Fruit fly (Drosophila melanogaster) whole organism, embryonic: Measurements from ENCODE around the gene CG11437.
A peak's percentile ranks its signal among the peaks of the same experiment; 100 is the strongest.

Experiments
- ATbp ChIP-seq: fragments of 200-800 bp; sonication (Bioruptor generic); optimal IDR thresholded peaks from 2 replicates; lab custom pipeline; 2017; ENCODE audit warnings: missing biosample characterization, mild to moderate bottlenecking, missing genetic modification characterization, missing genetic modification reagents
- B-H2 ChIP-seq: fragments of 200-800 bp; sonication (Bioruptor generic); optimal IDR thresholded peaks from 2 replicates; lab custom pipeline; 2018; ENCODE audit warnings: missing biosample characterization, mild to moderate bottlenecking, missing genetic modification characterization
- CG12769 ChIP-seq: fragments of 200-800 bp; sonication (Bioruptor generic); optimal IDR thresholded peaks from 2 replicates; lab custom pipeline; 2019; ENCODE audit warnings: missing biosample characterization, mild to moderate bottlenecking, missing genetic modification characterization, moderate library complexity
- CG13287 ChIP-seq: fragments of 200-800 bp; sonication (Bioruptor generic); IDR thresholded peaks from 2 replicates; pipeline ENCODE4 v1.3.6; 2022; ENCODE audit warnings: missing biosample characterization, missing genetic modification characterization; ENCODE audit not compliant: partially characterized antibody
- CG14667 ChIP-seq: fragments of 200-800 bp; sonication (Bioruptor generic); IDR thresholded peaks from 2 replicates; pipeline ENCODE4 v1.3.6; 2022; ENCODE audit warnings: missing biosample characterization, missing genetic modification characterization
- CG14860 ChIP-seq: fragments of 200-800 bp; sonication (Bioruptor generic); IDR thresholded peaks from 3 replicates; pipeline ENCODE4 v1.3.6; 2022; ENCODE audit warnings: missing biosample characterization, missing genetic modification characterization; ENCODE audit not compliant: partially characterized antibody
- CG15514 ChIP-seq: fragments of 200-800 bp; sonication (Bioruptor generic); optimal IDR thresholded peaks from 3 replicates; lab custom pipeline; 2017; ENCODE audit warnings: missing biosample characterization, missing genetic modification characterization, mild to moderate bottlenecking, moderate library complexity, missing genetic modification reagents
- CG16815 ChIP-seq: fragments of 200-800 bp; sonication (Bioruptor generic); optimal IDR thresholded peaks from 3 replicates; lab custom pipeline; 2017; ENCODE audit warnings: missing biosample characterization, mild to moderate bottlenecking, missing genetic modification characterization
- CG17568 ChIP-seq: fragments of 200-800 bp; sonication (Bioruptor generic); optimal IDR thresholded peaks from 2 replicates; lab custom pipeline; 2018; ENCODE audit warnings: missing biosample characterization, mild to moderate bottlenecking, missing genetic modification characterization, moderate library complexity
- CG17612 ChIP-seq: fragments of 200-800 bp; sonication (Bioruptor generic); IDR thresholded peaks from 2 replicates; pipeline ENCODE4 v1.3.6; 2022; ENCODE audit warnings: missing biosample characterization, missing genetic modification characterization
- CG3065 ChIP-seq: fragments of 200-800 bp; sonication (Bioruptor generic); optimal IDR thresholded peaks from 2 replicates; lab custom pipeline; 2016; ENCODE audit warnings: missing biosample characterization, missing genetic modification characterization
- CG33213 ChIP-seq: fragments of 200-800 bp; sonication (Bioruptor generic); optimal IDR thresholded peaks from 3 replicates; lab custom pipeline; 2016; ENCODE audit warnings: missing biosample characterization, missing genetic modification characterization
- CG4328 ChIP-seq: fragments of 200-800 bp; sonication (Bioruptor generic); optimal IDR thresholded peaks from 3 replicates; lab custom pipeline; 2017; ENCODE audit warnings: missing biosample characterization, missing genetic modification reagents, missing genetic modification characterization
- CG5245 ChIP-seq: fragments of 200-800 bp; sonication (Bioruptor generic); optimal IDR thresholded peaks from 3 replicates; lab custom pipeline; 2016; ENCODE audit warnings: missing biosample characterization, missing genetic modification characterization
- CG6254 ChIP-seq: fragments of 200-800 bp; sonication (Bioruptor generic); optimal IDR thresholded peaks from 3 replicates; lab custom pipeline; 2017; ENCODE audit warnings: mild to moderate bottlenecking, missing biosample characterization, missing genetic modification reagents, missing genetic modification characterization
- CG8290 ChIP-seq, 3 experiments: fragments of 200-800 bp; sonication (Bioruptor generic); optimal IDR thresholded peaks; 2 replicates each; lab custom pipeline; 2016 to 2019; ENCODE audit warnings: missing biosample characterization in 3 of 3, missing genetic modification characterization in 3 of 3, mild to moderate bottlenecking in 2 of 3, moderate library complexity in 1 of 3
- CG8765 ChIP-seq: fragments of 200-800 bp; sonication (Bioruptor generic); IDR thresholded peaks from 2 replicates; pipeline ENCODE4 v1.3.6; 2022; ENCODE audit warnings: missing biosample characterization, missing genetic modification characterization
- CG8944 ChIP-seq: fragments of 200-800 bp; sonication (Bioruptor generic); optimal IDR thresholded peaks from 3 replicates; lab custom pipeline; 2016; ENCODE audit warnings: missing biosample characterization, missing genetic modification characterization
- CG9215 ChIP-seq: fragments of 200-800 bp; sonication (Bioruptor generic); IDR thresholded peaks from 2 replicates; pipeline ENCODE4 v1.3.6; 2022; ENCODE audit warnings: missing biosample characterization, missing genetic modification characterization
- CTCF ChIP-seq: fragments of 200-800 bp; sonication (Bioruptor generic); optimal IDR thresholded peaks from 2 replicates; lab custom pipeline; 2017; ENCODE audit warnings: missing biosample characterization, mild to moderate bottlenecking, missing genetic modification characterization, moderate library complexity
- D19B ChIP-seq: fragments of 200-800 bp; sonication (Bioruptor generic); optimal IDR thresholded peaks from 2 replicates; lab custom pipeline; 2017; ENCODE audit warnings: missing biosample characterization, mild to moderate bottlenecking, missing genetic modification characterization
- HHEX ChIP-seq: fragments of 200-800 bp; sonication (Bioruptor generic); optimal IDR thresholded peaks from 3 replicates; lab custom pipeline; 2017; ENCODE audit warnings: missing biosample characterization, mild to moderate bottlenecking, missing genetic modification characterization, missing genetic modification reagents
- Jarid2 ChIP-seq: fragments of 200-800 bp; sonication (Bioruptor generic); optimal IDR thresholded peaks from 3 replicates; lab custom pipeline; 2017; ENCODE audit warnings: mild to moderate bottlenecking, missing biosample characterization, missing genetic modification reagents, missing genetic modification characterization
- Med ChIP-seq: fragments of 200-800 bp; sonication (Bioruptor generic); peaks from one replicate; lab custom pipeline; 2016; ENCODE audit warnings: missing biosample characterization, missing genetic modification characterization, mild to moderate bottlenecking, inconsistent platforms, moderate library complexity
- Opbp ChIP-seq: fragments of 200-800 bp; sonication (Bioruptor generic); IDR thresholded peaks from 3 replicates; pipeline ENCODE4 v1.3.6; 2022; ENCODE audit warnings: missing biosample characterization, missing genetic modification characterization; ENCODE audit not compliant: partially characterized antibody
- Pdp1 ChIP-seq, 2 experiments: fragments of 200-800 bp; sonication (Bioruptor generic); optimal IDR thresholded peaks; 3 replicates each; lab custom pipeline; 2016; ENCODE audit warnings: missing biosample characterization in 2 of 2, missing genetic modification characterization in 2 of 2, mild to moderate bottlenecking in 1 of 2, moderate library complexity in 1 of 2
- Poxn ChIP-seq: fragments of 200-800 bp; sonication (Bioruptor generic); IDR thresholded peaks from 2 replicates; pipeline ENCODE4 v1.3.6; 2022; ENCODE audit warnings: missing biosample characterization, missing genetic modification characterization
- Ravus ChIP-seq: fragments of 200-800 bp; sonication (Bioruptor generic); IDR thresholded peaks from 2 replicates; pipeline ENCODE4 v1.3.6; 2022; ENCODE audit warnings: missing biosample characterization, missing genetic modification characterization
- Side ChIP-seq: fragments of 200-800 bp; sonication (Bioruptor generic); optimal IDR thresholded peaks from 2 replicates; lab custom pipeline; 2016; ENCODE audit warnings: missing biosample characterization, missing genetic modification characterization
- Sin3A ChIP-seq: fragments of >200 bp; optimal IDR thresholded peaks from 2 replicates; lab custom pipeline; 2018
- Xbp1 ChIP-seq: fragments of 200-800 bp; sonication (Bioruptor generic); optimal IDR thresholded peaks from 3 replicates; lab custom pipeline; 2016; ENCODE audit warnings: missing biosample characterization, mild to moderate bottlenecking, missing genetic modification characterization
- bsh ChIP-seq, 2 experiments: fragments of 200-800 bp; sonication (Bioruptor generic); optimal IDR thresholded peaks; 2 replicates each; lab custom pipeline; 2017 to 2018; ENCODE audit warnings: mild to moderate bottlenecking in 2 of 2, missing biosample characterization in 2 of 2, missing genetic modification characterization in 2 of 2, moderate library complexity in 1 of 2
- chinmo ChIP-seq: fragments of 200-800 bp; sonication (Bioruptor generic); IDR thresholded peaks from 4 replicates; pipeline ENCODE4 v1.3.6; 2022; ENCODE audit warnings: missing biosample characterization, missing genetic modification characterization; ENCODE audit not compliant: partially characterized antibody
- crc ChIP-seq: fragments of 200-800 bp; sonication (Bioruptor generic); optimal IDR thresholded peaks from 2 replicates; lab custom pipeline; 2016; ENCODE audit warnings: missing biosample characterization, missing genetic modification characterization
- dimm ChIP-seq: fragments of 200-800 bp; sonication (Bioruptor generic); IDR thresholded peaks from 2 replicates; pipeline ENCODE4 v1.3.6; 2022; ENCODE audit warnings: missing biosample characterization, missing genetic modification characterization
- gro ChIP-seq: fragments of 200-800 bp; sonication (Bioruptor generic); optimal IDR thresholded peaks from 2 replicates; lab custom pipeline; 2016; ENCODE audit warnings: missing biosample characterization, missing genetic modification characterization
- lab ChIP-seq: fragments of 200-800 bp; sonication (Bioruptor generic); optimal IDR thresholded peaks from 3 replicates; lab custom pipeline; 2017; ENCODE audit warnings: missing biosample characterization, missing genetic modification characterization, mild to moderate bottlenecking, moderate library complexity, missing genetic modification reagents
- lbe ChIP-seq: fragments of 200-800 bp; sonication (Bioruptor generic); optimal IDR thresholded peaks from 2 replicates; lab custom pipeline; 2016; ENCODE audit warnings: missing biosample characterization, mild to moderate bottlenecking, missing genetic modification characterization
- nom ChIP-seq: fragments of 200-800 bp; sonication (Bioruptor generic); optimal IDR thresholded peaks from 2 replicates; lab custom pipeline; 2017; ENCODE audit warnings: missing biosample characterization, missing genetic modification characterization, mild to moderate bottlenecking, moderate library complexity, missing genetic modification reagents
- otp ChIP-seq: fragments of 200-800 bp; sonication (Bioruptor generic); IDR thresholded peaks from 3 replicates; pipeline ENCODE4, ENCODE4 v1.3.6; 2022; ENCODE audit warnings: missing biosample characterization, missing genetic modification characterization
- pita ChIP-seq: fragments of 200-800 bp; sonication (Bioruptor generic); optimal IDR thresholded peaks from 2 replicates; lab custom pipeline; 2017; ENCODE audit warnings: missing biosample characterization, mild to moderate bottlenecking, missing genetic modification characterization
- row ChIP-seq: fragments of 200-800 bp; sonication (Bioruptor generic); IDR thresholded peaks from 3 replicates; pipeline ENCODE4 v1.3.6; 2022; ENCODE audit warnings: missing biosample characterization, missing genetic modification characterization
- sc ChIP-seq, 3 experiments: fragments of >200 bp in 2 of 3; fragments of 200-800 bp in 1 of 3; sonication (Bioruptor generic) in 1 of 3; optimal IDR thresholded peaks; 2 replicates in 2 of 3; 3 replicates in 1 of 3; lab custom pipeline; 2017; ENCODE audit warnings: mild to moderate bottlenecking in 1 of 3, missing biosample characterization in 1 of 3, missing genetic modification characterization in 1 of 3, missing genetic modification reagents in 1 of 3
- so ChIP-seq: fragments of 200-800 bp; sonication (Bioruptor generic); IDR thresholded peaks from 3 replicates; pipeline ENCODE4 v1.3.6; 2022; ENCODE audit warnings: missing biosample characterization, missing genetic modification characterization
- trem ChIP-seq: fragments of 200-800 bp; optimal IDR thresholded peaks from 3 replicates; lab custom pipeline; 2019; ENCODE audit warnings: missing biosample characterization, mild to moderate bottlenecking, missing genetic modification characterization, moderate library complexity
- tup ChIP-seq: fragments of 200-800 bp; sonication (Bioruptor generic); optimal IDR thresholded peaks from 2 replicates; lab custom pipeline; 2016; ENCODE audit warnings: missing biosample characterization, mild to moderate bottlenecking, missing genetic modification characterization, moderate library complexity
- twi ChIP-seq: fragments of 200-800 bp; optimal IDR thresholded peaks from 2 replicates; lab custom pipeline; 2019; ENCODE audit warnings: missing biosample characterization, mild to moderate bottlenecking, missing genetic modification characterization, moderate library complexity
- vnd ChIP-seq: fragments of 200-800 bp; sonication (Bioruptor generic); IDR thresholded peaks from 3 replicates; pipeline ENCODE4 v1.3.6; 2022; ENCODE audit warnings: missing biosample characterization, missing genetic modification characterization; ENCODE audit not compliant: partially characterized antibody

CG11437 gene

DNA sequence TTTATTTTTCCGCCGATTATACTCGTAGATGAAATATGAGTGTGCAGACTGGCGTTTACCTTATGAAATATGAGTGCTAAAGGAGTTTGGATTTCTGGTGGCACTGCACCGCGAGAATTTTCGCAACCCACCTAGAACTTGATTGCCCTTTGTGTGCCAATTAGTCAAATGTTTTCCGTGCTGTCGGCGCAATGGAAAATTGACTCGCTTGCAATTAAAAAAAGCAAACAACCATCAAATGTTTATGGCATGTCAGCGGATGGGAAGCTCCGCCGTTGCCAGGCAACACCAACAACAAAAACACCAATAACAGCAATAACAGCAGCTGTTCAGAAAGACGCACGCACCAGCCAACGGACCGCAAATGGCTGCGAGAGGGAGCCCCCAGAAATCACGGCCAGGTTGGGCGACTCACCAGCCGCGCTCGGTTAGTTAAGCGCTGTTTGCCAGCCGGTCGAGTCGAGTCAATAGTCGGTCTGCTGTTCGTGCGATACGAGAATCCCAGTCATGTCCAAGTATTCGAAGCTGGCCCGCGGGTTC is 2.2 kb upstream of the CG11437 start:
- TF ChIP-seq Poxn (GFP tag; lab: Robert Waterston, UW) (no peak), Med (GFP tag; lab: Kevin White, UChicago) (peak; percentile 52), CG14667 (no peak), nom (GFP tag; lab: Kevin White, UChicago) (peak; percentile 5), CG17568 (no peak), CG12769 (peak; percentile 47), Side (GFP tag; lab: Kevin White, UChicago) (no peak), sc (optimal IDR thresholded peaks at IDR 0.05; lab: Kevin White, UChicago) (no peak), sc (GFP tag; optimal IDR thresholded peaks at IDR 0.05; lab: Kevin White, UChicago) (no peak), chinmo (GFP tag; lab: Robert Waterston, UW) (peak; percentile 33; the same call in 1 of the 4 replicates), CG8290 (GFP tag; optimal IDR thresholded peaks at IDR 0.05; lab: Kevin White, UChicago) (no peak), CG8290 (tag; optimal IDR thresholded peaks at IDR 0.05; lab: Kevin White, UChicago) (no peak), HHEX (GFP tag; lab: Kevin White, UChicago) (no peak), Ravus (GFP tag; lab: Robert Waterston, UW) (no peak), Opbp (GFP tag; lab: Robert Waterston, UW) (no peak), vnd (GFP tag; lab: Robert Waterston, UW) (0 out of 3 replicates have a peak, but pooled peaks have one; percentile 18), bsh (GFP tag; optimal IDR thresholded peaks at IDR 0.05; lab: Kevin White, UChicago) (peak in 1 of 2 experiments; percentile 29), tup (GFP tag; lab: Kevin White, UChicago) (no peak), crc (no peak)

DNA sequence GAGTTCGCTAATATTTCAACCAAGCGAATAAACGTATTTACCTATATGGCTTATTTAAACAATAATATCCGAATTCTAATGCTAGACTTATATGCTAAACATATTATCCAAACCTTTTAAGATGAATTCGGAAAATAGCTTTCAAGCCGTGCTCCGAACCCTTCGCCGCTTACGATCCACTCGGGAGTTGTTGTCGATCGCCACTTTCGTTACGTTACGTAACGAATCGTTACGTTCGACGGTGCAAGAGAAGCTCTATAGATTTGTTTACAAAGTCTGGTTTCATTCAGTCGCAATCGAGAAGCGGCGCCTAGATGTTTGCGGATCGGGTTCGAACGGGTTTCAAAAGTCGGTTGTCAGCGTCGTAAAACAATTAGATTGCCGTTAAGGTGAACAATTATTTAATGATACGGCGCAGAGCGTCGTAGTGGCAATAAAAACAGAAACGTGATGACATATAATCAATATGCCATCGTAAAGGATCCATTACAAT is 1.7 kb downstream of the CG11437 start, which contains the start of gene CG11426:
TSS of gene CG11426 (plus strand) at position 258 of the 493 bp plus-strand sequence.
- TF ChIP-seq CG16815 (GFP tag; lab: Kevin White, UChicago) (no peak), lbe (GFP tag; lab: Kevin White, UChicago) (no peak), CG17612 (GFP tag; lab: Robert Waterston, UW) (no peak), CG13287 (GFP tag; lab: Robert Waterston, UW) (no peak; the same call in 1 of the 2 replicates), dimm (GFP tag; lab: Robert Waterston, UW) (no peak), D19B (no peak), CG15514 (no peak), chinmo (GFP tag; lab: Robert Waterston, UW) (0 out of 4 replicates have a peak, but pooled peaks have one; percentile 42), CG4328 (GFP tag; lab: Kevin White, UChicago) (no peak), CTCF (GFP tag; lab: Kevin White, UChicago) (peak; percentile 23), lab (GFP tag; lab: Kevin White, UChicago) (no peak), CG14860 (GFP tag; lab: Robert Waterston, UW) (no peak), Sin3A (lab: Kevin White, UChicago) (no peak), CG6254 (no peak), row (GFP tag; lab: Robert Waterston, UW) (no peak), gro (GFP tag; lab: Kevin White, UChicago) (no peak), otp (GFP tag; lab: Robert Waterston, UW) (no peak), Xbp1 (GFP tag; lab: Kevin White, UChicago) (no peak), CG9215 (GFP tag; lab: Robert Waterston, UW) (no peak), trem (no peak), CG8765 (GFP tag; lab: Robert Waterston, UW) (no peak), Jarid2 (GFP tag; lab: Kevin White, UChicago) (peak; percentile 22), so (GFP tag; lab: Robert Waterston, UW) (no peak), B-H2 (GFP tag; lab: Kevin White, UChicago) (no peak), ATbp (GFP tag; lab: Kevin White, UChicago) (no peak), CG33213 (GFP tag; lab: Kevin White, UChicago) (no peak), twi (tag; lab: Kevin White, UChicago) (no peak), CG8944 (GFP tag; lab: Kevin White, UChicago) (no peak), pita (peak; percentile 2), CG5245 (GFP tag; lab: Kevin White, UChicago) (no peak), Pdp1 (GFP tag; optimal IDR thresholded peaks at IDR 0.05; lab: Kevin White, UChicago) (peak in 1 of 2 experiments; percentile 92), CG3065 (GFP tag; lab: Kevin White, UChicago) (no peak)
